Worm (Caenorhabditis elegans) whole organism, L1 larva: ENCODE data around the gene clec-183.

ENCODE experiments used
- aly-2 ChIP-seq: fragments of 150-350 bp; optimal IDR thresholded peaks from 2 replicates; lab custom pipeline; 2014; ENCODE audit warnings: missing biosample characterization, missing genetic modification characterization
- ama-1 ChIP-seq: fragments of 150-350 bp; optimal IDR thresholded peaks from 2 replicates; lab custom pipeline; 2014
- blmp-1 ChIP-seq: fragments of 150-350 bp; optimal IDR thresholded peaks from 2 replicates; lab custom pipeline; 2014; ENCODE audit warnings: missing biosample characterization, missing genetic modification characterization
- lin-15B ChIP-seq: fragments of 150-350 bp; sonication (generic microtip); optimal IDR thresholded peaks from 3 replicates; lab custom pipeline; 2014; ENCODE audit warnings: missing biosample characterization, missing genetic modification characterization
- mab-9 ChIP-seq: fragments of 200-800 bp; sonication (Bioruptor generic); IDR thresholded peaks from 2 replicates; pipeline ENCODE4 v1.3.6; 2022; ENCODE audit warnings: missing genetic modification reagents, missing genetic modification characterization, missing compliant biosample characterization
- nhr-11 ChIP-seq: fragments of 150-350 bp; optimal IDR thresholded peaks from 2 replicates; lab custom pipeline; 2014; ENCODE audit warnings: missing biosample characterization, missing genetic modification characterization
- tbx-2 ChIP-seq: sonication (generic microtip); optimal IDR thresholded peaks from 2 replicates; lab custom pipeline; 2016; ENCODE audit warnings: missing genetic modification characterization, missing compliant biosample characterization

- TF ChIP-seq mab-9 (GFP tag; lab: Robert Waterston, UW) (no peak), blmp-1 (tag; lab: Kevin White, UChicago) (no peak), nhr-11 (no peak), lin-15B (tag; lab: Kevin White, UChicago) (no peak), ama-1 (lab: Kevin White, UChicago) (no peak), aly-2 (no peak), tbx-2 (tag; lab: Kevin White, UChicago) (no peak)
Measured at ce11 chrIV:9327706-9328105, at the start of gene clec-183.
